Fruit fly (Drosophila melanogaster) whole organism, prepupa: ENCODE data around the gene Tmf.

Source experiments
- CG10669 ChIP-seq: fragments of 200-800 bp; sonication (Bioruptor generic); optimal IDR thresholded peaks from 3 replicates; lab custom pipeline; 2018; ENCODE audit warnings: missing biosample characterization, mild to moderate bottlenecking, missing genetic modification characterization, moderate library complexity
- CG11762 ChIP-seq: fragments of 200-800 bp; sonication (Bioruptor generic); optimal IDR thresholded peaks from 3 replicates; lab custom pipeline; 2016; ENCODE audit warnings: missing biosample characterization, missing genetic modification characterization; ENCODE audit not compliant: insufficient read depth
- CG11902 ChIP-seq: fragments of 200-800 bp; sonication (Bioruptor generic); optimal IDR thresholded peaks from 3 replicates; lab custom pipeline; 2016; ENCODE audit warnings: missing biosample characterization, missing genetic modification characterization
- CG15336 ChIP-seq: fragments of 200-800 bp; sonication (Bioruptor generic); IDR thresholded peaks from 2 replicates; pipeline ENCODE4 v1.3.6; 2022; ENCODE audit warnings: missing biosample characterization, missing genetic modification characterization
- CG16779 ChIP-seq: fragments of 200-800 bp; sonication (Bioruptor generic); optimal IDR thresholded peaks from 3 replicates; lab custom pipeline; 2017; ENCODE audit warnings: missing biosample characterization, mild to moderate bottlenecking, missing genetic modification characterization
- CG3032 ChIP-seq: fragments of 200-800 bp; optimal IDR thresholded peaks from 2 replicates; lab custom pipeline; 2019; ENCODE audit warnings: missing biosample characterization, mild to moderate bottlenecking, missing genetic modification characterization, moderate library complexity
- CG31627 ChIP-seq: fragments of 200-800 bp; sonication (Bioruptor generic); optimal IDR thresholded peaks from 3 replicates; lab custom pipeline; 2016; ENCODE audit warnings: missing biosample characterization, missing genetic modification characterization
- CG32006 ChIP-seq: fragments of 200-800 bp; sonication (Bioruptor generic); optimal IDR thresholded peaks from 3 replicates; lab custom pipeline; 2017; ENCODE audit warnings: missing biosample characterization, mild to moderate bottlenecking, missing genetic modification characterization
- CG34406 ChIP-seq: fragments of 200-800 bp; sonication (Bioruptor generic); optimal IDR thresholded peaks from 3 replicates; lab custom pipeline; 2016; ENCODE audit warnings: missing biosample characterization, missing genetic modification characterization
- CG3919 ChIP-seq: fragments of 200-800 bp; sonication (Bioruptor generic); optimal IDR thresholded peaks from 3 replicates; lab custom pipeline; 2016; ENCODE audit warnings: missing biosample characterization, missing genetic modification characterization
- CG4318 ChIP-seq: fragments of 200-800 bp; sonication (Bioruptor generic); optimal IDR thresholded peaks from 3 replicates; lab custom pipeline; 2017; ENCODE audit warnings: missing biosample characterization, mild to moderate bottlenecking, missing genetic modification characterization
- CG6163 ChIP-seq: fragments of 200-800 bp; sonication (Bioruptor generic); IDR thresholded peaks from 3 replicates; pipeline ENCODE4 v1.3.6; 2022; ENCODE audit warnings: missing biosample characterization, missing genetic modification characterization
- CG6276 ChIP-seq: fragments of 200-800 bp; sonication (Bioruptor generic); optimal IDR thresholded peaks from 2 replicates; lab custom pipeline; 2017; ENCODE audit warnings: missing biosample characterization, mild to moderate bottlenecking, missing genetic modification characterization
- CG6792 ChIP-seq: fragments of 200-800 bp; sonication (Bioruptor generic); optimal IDR thresholded peaks from 3 replicates; lab custom pipeline; 2016; ENCODE audit warnings: missing biosample characterization, missing genetic modification characterization
- CG6808 ChIP-seq: fragments of 200-800 bp; sonication (Bioruptor generic); optimal IDR thresholded peaks from 3 replicates; lab custom pipeline; 2017; ENCODE audit warnings: missing biosample characterization, missing genetic modification characterization, mild to moderate bottlenecking, moderate library complexity, missing genetic modification reagents
- CG6854 ChIP-seq: fragments of 200-800 bp; sonication (Bioruptor generic); optimal IDR thresholded peaks from 2 replicates; lab custom pipeline; 2017; ENCODE audit warnings: missing biosample characterization, mild to moderate bottlenecking, missing genetic modification characterization
- CG8119 ChIP-seq: fragments of 200-800 bp; sonication (Bioruptor generic); IDR thresholded peaks from 3 replicates; pipeline ENCODE4 v1.3.6; 2022; ENCODE audit warnings: missing biosample characterization, missing genetic modification characterization
- CG8319 ChIP-seq: fragments of 200-800 bp; sonication (Bioruptor generic); optimal IDR thresholded peaks from 3 replicates; lab custom pipeline; 2016; ENCODE audit warnings: missing biosample characterization, missing genetic modification characterization
- CG8632 ChIP-seq: fragments of 200-800 bp; sonication (Bioruptor generic); optimal IDR thresholded peaks from 3 replicates; lab custom pipeline; 2016; ENCODE audit warnings: missing biosample characterization, missing genetic modification characterization
- CG9139 ChIP-seq: fragments of 200-800 bp; sonication (Bioruptor generic); optimal IDR thresholded peaks from 3 replicates; lab custom pipeline; 2017; ENCODE audit warnings: missing biosample characterization, mild to moderate bottlenecking, missing genetic modification characterization
- Eip78C ChIP-seq: fragments of 200-800 bp; sonication (Bioruptor generic); peaks from one replicate; lab custom pipeline; 2016; ENCODE audit warnings: missing biosample characterization, missing genetic modification characterization
- Ets21C ChIP-seq: fragments of 200-800 bp; sonication (Bioruptor generic); optimal IDR thresholded peaks from 3 replicates; lab custom pipeline; 2016; ENCODE audit warnings: missing biosample characterization, missing genetic modification characterization
- Ets96B ChIP-seq: fragments of 200-800 bp; optimal IDR thresholded peaks from 2 replicates; lab custom pipeline; 2019; ENCODE audit warnings: missing biosample characterization, mild to moderate bottlenecking, missing genetic modification characterization, moderate library complexity
- Hr39 ChIP-seq: fragments of 200-800 bp; sonication (Bioruptor generic); optimal IDR thresholded peaks from 2 replicates; lab custom pipeline; 2016; ENCODE audit warnings: missing biosample characterization, missing genetic modification characterization
- Hr4 ChIP-seq: fragments of 200-800 bp; sonication (Bioruptor generic); optimal IDR thresholded peaks from 3 replicates; lab custom pipeline; 2016; ENCODE audit warnings: missing biosample characterization, missing genetic modification characterization
- Met ChIP-seq: fragments of 200-800 bp; sonication (Bioruptor generic); optimal IDR thresholded peaks from 3 replicates; lab custom pipeline; 2016; ENCODE audit warnings: missing biosample characterization, missing genetic modification characterization
- OdsH ChIP-seq: fragments of 200-800 bp; sonication (Bioruptor generic); optimal IDR thresholded peaks from 3 replicates; lab custom pipeline; 2016; ENCODE audit warnings: missing biosample characterization, missing genetic modification characterization
- Smox ChIP-seq: fragments of 200-800 bp; sonication (Bioruptor generic); optimal IDR thresholded peaks from 3 replicates; lab custom pipeline; 2016; ENCODE audit warnings: missing biosample characterization, missing genetic modification characterization
- Sox14 ChIP-seq: fragments of 200-800 bp; sonication (Bioruptor generic); optimal IDR thresholded peaks from 3 replicates; lab custom pipeline; 2016; ENCODE audit warnings: missing biosample characterization, missing genetic modification characterization
- Sox15 ChIP-seq: fragments of 200-800 bp; sonication (Bioruptor generic); optimal IDR thresholded peaks from 3 replicates; lab custom pipeline; 2016; ENCODE audit warnings: missing biosample characterization, missing genetic modification characterization
- acj6 ChIP-seq: fragments of 200-800 bp; sonication (Bioruptor generic); optimal IDR thresholded peaks from 3 replicates; lab custom pipeline; 2016; ENCODE audit warnings: missing biosample characterization, missing genetic modification characterization
- cyc ChIP-seq: fragments of 200-800 bp; sonication (Bioruptor generic); optimal IDR thresholded peaks from 3 replicates; lab custom pipeline; 2016; ENCODE audit warnings: missing biosample characterization, missing genetic modification characterization
- dac ChIP-seq: fragments of 200-800 bp; sonication (Bioruptor generic); optimal IDR thresholded peaks from 2 replicates; lab custom pipeline; 2017; ENCODE audit warnings: missing biosample characterization, mild to moderate bottlenecking, missing genetic modification characterization
- dsx ChIP-seq: fragments of 200-800 bp; optimal IDR thresholded peaks from 3 replicates; lab custom pipeline; 2019; ENCODE audit warnings: missing biosample characterization, mild to moderate bottlenecking, missing genetic modification characterization, moderate library complexity; ENCODE audit not compliant: poor library complexity, severe bottlenecking
- esn ChIP-seq: fragments of 200-800 bp; sonication (Bioruptor generic); optimal IDR thresholded peaks from 2 replicates; lab custom pipeline; 2016; ENCODE audit warnings: missing biosample characterization, mild to moderate bottlenecking, missing genetic modification characterization, moderate library complexity
- fd59A ChIP-seq: fragments of 200-800 bp; sonication (Bioruptor generic); optimal IDR thresholded peaks from 2 replicates; lab custom pipeline; 2017; ENCODE audit warnings: missing biosample characterization, mild to moderate bottlenecking, missing genetic modification characterization, missing genetic modification reagents
- fd85E ChIP-seq: fragments of 200-800 bp; sonication (Bioruptor generic); optimal IDR thresholded peaks from 3 replicates; lab custom pipeline; 2016; ENCODE audit warnings: missing biosample characterization, missing genetic modification characterization
- fkh ChIP-seq: fragments of 200-800 bp; sonication (Bioruptor generic); optimal IDR thresholded peaks from 3 replicates; lab custom pipeline; 2017; ENCODE audit warnings: missing biosample characterization, mild to moderate bottlenecking, missing genetic modification characterization, moderate library complexity
- lz ChIP-seq: fragments of 200-800 bp; sonication (Bioruptor generic); optimal IDR thresholded peaks from 3 replicates; lab custom pipeline; 2016; ENCODE audit warnings: missing biosample characterization, missing genetic modification characterization
- pdm3 ChIP-seq: fragments of 200-800 bp; sonication (Bioruptor generic); optimal IDR thresholded peaks from 3 replicates; lab custom pipeline; 2016; ENCODE audit warnings: missing biosample characterization, missing genetic modification characterization
- ss ChIP-seq, 2 experiments: fragments of 200-800 bp; sonication (Bioruptor generic); optimal IDR thresholded peaks; 2 replicates in 1 of 2; 3 replicates in 1 of 2; lab custom pipeline; 2017 to 2018; ENCODE audit warnings: mild to moderate bottlenecking in 2 of 2, missing biosample characterization in 2 of 2, missing genetic modification characterization in 2 of 2, moderate library complexity in 1 of 2
- topi ChIP-seq: fragments of 200-800 bp; sonication (Bioruptor generic); optimal IDR thresholded peaks from 3 replicates; lab custom pipeline; 2016; ENCODE audit warnings: missing biosample characterization, missing genetic modification characterization
- vri ChIP-seq: fragments of 200-800 bp; sonication (Bioruptor generic); optimal IDR thresholded peaks from 3 replicates; lab custom pipeline; 2016; ENCODE audit warnings: missing biosample characterization, mild to moderate bottlenecking, missing genetic modification characterization

The Tmf gene

dm6 chrX:6803312-6803794 is 40.8 kb upstream of the Tmf start, which contains the start of the genes C3G and pod1 (continued):
- TF ChIP-seq CG6854 (GFP tag; lab: Kevin White, UChicago), result no peak
- TF ChIP-seq CG4318 (GFP tag; lab: Kevin White, UChicago), result no peak
- TF ChIP-seq CG8632 (GFP tag; lab: Kevin White, UChicago), result no peak
- no peak for TF ChIP-seq acj6 (GFP tag; lab: Kevin White, UChicago)
- TF ChIP-seq cyc (GFP tag; lab: Kevin White, UChicago), result peak; percentile 31
- TF ChIP-seq dac (GFP tag; lab: Kevin White, UChicago), result no peak
- TF ChIP-seq CG11762, result no peak
- peak; percentile 28 for TF ChIP-seq lz (GFP tag; lab: Kevin White, UChicago)
- peak; percentile 3 for TF ChIP-seq topi
- TF ChIP-seq Sox14 (GFP tag; lab: Kevin White, UChicago), result no peak

- TF ChIP-seq CG9139 (GFP tag; lab: Kevin White, UChicago) (peak; percentile 41), CG3919 (no peak), CG6808 (no peak), CG6163 (GFP tag; lab: Robert Waterston, UW) (peak; percentile 24; the same call in 1 of the 3 replicates), CG8319 (no peak), CG6854 (GFP tag; lab: Kevin White, UChicago) (no peak), topi (no peak), Ets96B (tag; lab: Kevin White, UChicago) (no peak), CG11902 (no peak), CG32006 (GFP tag; lab: Kevin White, UChicago) (no peak), dsx (GFP tag; lab: Kevin White, UChicago) (no peak), vri (no peak), Ets21C (GFP tag; lab: Kevin White, UChicago) (no peak), pdm3 (GFP tag; lab: Kevin White, UChicago) (no peak), Eip78C (no peak), CG34406 (GFP tag; lab: Kevin White, UChicago) (no peak), dac (GFP tag; lab: Kevin White, UChicago) (no peak), CG31627 (GFP tag; lab: Kevin White, UChicago) (no peak), fkh (GFP tag; lab: Kevin White, UChicago) (no peak), lz (GFP tag; lab: Kevin White, UChicago) (no peak), cyc (GFP tag; lab: Kevin White, UChicago) (no peak), Sox15 (GFP tag; lab: Kevin White, UChicago) (no peak), ss (GFP tag; optimal IDR thresholded peaks at IDR 0.05; lab: Kevin White, UChicago) (peak; percentile 36 to 44), Met (GFP tag; lab: Kevin White, UChicago) (no peak), CG3032 (tag; lab: Kevin White, UChicago) (no peak), Sox14 (GFP tag; lab: Kevin White, UChicago) (peak; percentile 83), fd85E (GFP tag; lab: Kevin White, UChicago) (no peak), CG6792 (no peak), Smox (no peak), Hr39 (GFP tag; lab: Kevin White, UChicago) (no peak), OdsH (GFP tag; lab: Kevin White, UChicago) (no peak), Hr4 (GFP tag; lab: Kevin White, UChicago) (no peak), fd59A (GFP tag; lab: Kevin White, UChicago) (no peak), CG16779 (tag; lab: Kevin White, UChicago) (no peak), esn (GFP tag; lab: Kevin White, UChicago) (no peak), CG15336 (GFP tag; lab: Robert Waterston, UW) (no peak), CG6276 (GFP tag; lab: Kevin White, UChicago) (no peak), CG4318 (GFP tag; lab: Kevin White, UChicago) (no peak), CG8119 (GFP tag; lab: Robert Waterston, UW) (no peak), CG10669 (GFP tag; lab: Kevin White, UChicago) (peak; percentile 5)
- TF ChIP-seq, all 60 proteins: peak for 5
These were observed 40.2 kb upstream of the Tmf start for dm6 chrX:6803880-6804484.
